Fruit fly (Drosophila melanogaster) ovary, adult (tissue): ENCODE measurements around the gene CG7299.

Experiments
- CG17801 ChIP-seq: fragments of 200-800 bp; optimal IDR thresholded peaks from 2 replicates; lab custom pipeline; 2019; ENCODE audit warnings: missing biosample characterization, mild to moderate bottlenecking, missing genetic modification characterization, moderate library complexity; ENCODE audit not compliant: partially characterized antibody

Gene CG7299

dm6 chr2L:10693018-10693417 lies 8.8 kb upstream of the CG7299 start:
- TF ChIP-seq CG17801 (GFP tag; lab: Kevin White, UChicago) = no peak

dm6 chr2L:10689221-10690034 lies 5.2 kb upstream of the CG7299 start, which contains the start of gene CG7294:
CG7294 (minus strand) TSS chr2L:10689271.
- no peak for TF ChIP-seq CG17801 (GFP tag; lab: Kevin White, UChicago)

dm6 chr2L:10688764-10689163 lies 4.6 kb upstream of the CG7299 start:
- no peak for TF ChIP-seq CG17801 (GFP tag; lab: Kevin White, UChicago)

- TF ChIP-seq CG17801 (GFP tag; lab: Kevin White, UChicago) = no peak
Measured at dm6 chr2L:10687794-10688185, 3.6 kb upstream of the CG7299 start.

dm6 chr2L:10687009-10687793 lies 3.0 kb upstream of the CG7299 start, which contains the start of gene CG7296:
CG7296 (minus strand) TSS chr2L:10687066.
- TF ChIP-seq CG17801 (GFP tag; lab: Kevin White, UChicago) = no peak

dm6 chr2L:10685666-10686065 lies 1.5 kb upstream of the CG7299 start:
- no peak for TF ChIP-seq CG17801 (GFP tag; lab: Kevin White, UChicago)

- TF ChIP-seq CG17801 (GFP tag; lab: Kevin White, UChicago) = no peak
Measured at dm6 chr2L:10682912-10683311, 1.3 kb downstream of the CG7299 start.

dm6 chr2L:10682197-10682596 lies 2.0 kb downstream of the CG7299 start:
- no peak for TF ChIP-seq CG17801 (GFP tag; lab: Kevin White, UChicago)

dm6 chr2L:10681602-10682001 lies 2.6 kb downstream of the CG7299 start, which contains the start of gene CG17107:
CG17107 (plus strand) TSS chr2L:10681902.
- TF ChIP-seq CG17801 (GFP tag; lab: Kevin White, UChicago) = no peak

dm6 chr2L:10680584-10681080 lies 3.6 kb downstream of the CG7299 start, which contains the start of gene CG17105:
CG17105 (plus strand) TSS chr2L:10681030.
- TF ChIP-seq CG17801 (GFP tag; lab: Kevin White, UChicago) = no peak

dm6 chr2L:10679568-10679967 lies 4.6 kb downstream of the CG7299 start:
- TF ChIP-seq CG17801 (GFP tag; lab: Kevin White, UChicago) = no peak

dm6 chr2L:10677715-10678088 lies 6.5 kb downstream of the CG7299 start:
- no peak for TF ChIP-seq CG17801 (GFP tag; lab: Kevin White, UChicago)

dm6 chr2L:10676933-10677714 lies 7.1 kb downstream of the CG7299 start, which contains the start of gene CG17104:
CG17104 (plus strand) TSS chr2L:10677198.
- no peak for TF ChIP-seq CG17801 (GFP tag; lab: Kevin White, UChicago)

dm6 chr2L:10672989-10673388 lies 11.2 kb downstream of the CG7299 start:
- no peak for TF ChIP-seq CG17801 (GFP tag; lab: Kevin White, UChicago)
